Fruit fly (Drosophila melanogaster) Kc167 (cell line): ENCODE measurements around the gene Hsp70Aa.

Source experiments
- Myc ChIP-seq: fragments of >200 bp; optimal IDR thresholded peaks from 2 replicates; lab custom pipeline; 2017; ENCODE audit warnings: missing external identifiers
- Sin3A ChIP-seq: fragments of >200 bp; optimal IDR thresholded peaks from 2 replicates; lab custom pipeline; 2018; ENCODE audit warnings: missing external identifiers
- h ChIP-seq: fragments of >200 bp; optimal IDR thresholded peaks from 3 replicates; lab custom pipeline; 2018; ENCODE audit warnings: missing external identifiers
- insv ChIP-seq: fragments of >200 bp; optimal IDR thresholded peaks from 3 replicates; lab custom pipeline; 2018; ENCODE audit warnings: missing external identifiers
- psq ChIP-seq: fragments of >200 bp; optimal IDR thresholded peaks from 2 replicates; lab custom pipeline; 2017; ENCODE audit warnings: missing external identifiers
- ttk ChIP-seq: sonication (Bioruptor generic); optimal IDR thresholded peaks from 2 replicates; lab custom pipeline; 2017; ENCODE audit warnings: missing external identifiers

dm6 chr3R:11984862-11985261 lies 28.5 kb upstream of the Hsp70Aa start:
- TF ChIP-seq ttk (lab: Kevin White, UChicago) (no peak), Myc (lab: Kevin White, UChicago) (no peak), Sin3A (lab: Kevin White, UChicago) (no peak), psq (lab: Kevin White, UChicago) (no peak), h (lab: Kevin White, UChicago) (no peak), insv (no peak)
